Worm (Caenorhabditis elegans) whole organism, L4 larva: ENCODE measurements around the gene C17C3.24.

Experiments used
- ama-1 ChIP-seq: fragments of 150-350 bp; optimal IDR thresholded peaks from 2 replicates; lab custom pipeline; 2014; ENCODE audit warnings: inconsistent platforms, mixed read lengths
- hmg-1.1 ChIP-seq: fragments of 200-800 bp; sonication (Bioruptor generic); IDR thresholded peaks from 2 replicates; pipeline ENCODE4 v1.3.6; 2022; ENCODE audit warnings: missing genetic modification reagents, missing genetic modification characterization, missing compliant biosample characterization
- lsy-2 ChIP-seq, 2 experiments: fragments of 150-350 bp in 1 of 2; sonication (generic microtip) in 1 of 2; optimal IDR thresholded peaks; 2 replicates each; lab custom pipeline; 2014 to 2017; ENCODE audit warnings: missing biosample characterization in 2 of 2, missing genetic modification characterization in 2 of 2
- mep-1 ChIP-seq: fragments of 150-350 bp; sonication (generic microtip); optimal IDR thresholded peaks from 3 replicates; lab custom pipeline; 2014; ENCODE audit warnings: missing biosample characterization, missing genetic modification characterization
- pha-4 ChIP-seq, 2 experiments: fragments of 150-350 bp in 1 of 2; fragments of 200-800 bp in 1 of 2; sonication (Bioruptor generic) in 1 of 2; IDR thresholded peaks in 1 of 2; optimal IDR thresholded peaks in 1 of 2; 2 replicates each; pipeline versions ENCODE4 v1.3.6 to Lab custom; 2014 to 2022; ENCODE audit warnings: missing genetic modification characterization in 2 of 2, missing genetic modification reagents in 2 of 2, missing biosample characterization in 1 of 2, missing compliant biosample characterization in 1 of 2
- php-3 ChIP-seq: fragments of 200-800 bp; sonication (Bioruptor generic); IDR thresholded peaks from 2 replicates; pipeline ENCODE4 v1.3.6; 2022; ENCODE audit warnings: missing genetic modification reagents, missing genetic modification characterization, missing compliant biosample characterization
- snpc-4 ChIP-seq: fragments of 150-350 bp; optimal IDR thresholded peaks from 2 replicates; lab custom pipeline; 2014; ENCODE audit warnings: missing biosample characterization, missing genetic modification characterization

DNA sequence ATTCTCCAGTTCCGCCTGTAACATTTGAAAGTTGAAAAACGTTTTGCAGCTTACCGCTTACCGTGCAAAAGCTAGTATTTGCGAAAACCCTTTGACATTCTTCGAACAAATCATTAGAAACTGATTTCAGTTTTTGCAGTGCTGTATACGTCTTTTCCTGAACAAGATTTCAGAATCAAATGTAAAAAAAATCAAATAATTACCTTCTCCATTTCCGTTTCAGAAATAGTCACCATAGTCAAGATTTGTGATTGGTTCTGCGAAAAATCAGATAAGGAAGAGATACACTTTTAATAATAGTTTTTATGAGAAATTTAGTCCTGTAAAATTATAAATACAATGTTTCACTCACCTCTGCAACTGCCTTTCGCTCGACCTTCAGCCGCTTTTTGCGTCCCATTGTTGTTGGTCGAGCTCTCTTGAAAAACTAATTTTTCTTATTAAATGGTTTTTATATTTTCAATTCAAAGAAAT, 9.7 kb downstream of the C17C3.24 start, which contains the start of gene C17C3.9:
- TF ChIP-seq ama-1 (lab: Kevin White, UChicago) (no peak), lsy-2 (tag; optimal IDR thresholded peaks at IDR 0.05; lab: Kevin White, UChicago) (no peak), pha-4 (GFP tag; IDR thresholded peaks at IDR 0.05; lab: Robert Waterston, UW) (no peak), pha-4 (tag; optimal IDR thresholded peaks at IDR 0.05; lab: Kevin White, UChicago) (no peak), php-3 (GFP tag; lab: Robert Waterston, UW) (no peak), mep-1 (tag; lab: Kevin White, UChicago) (no peak), snpc-4 (tag; lab: Kevin White, UChicago) (no peak), hmg-1.1 (GFP tag; lab: Robert Waterston, UW) (no peak)
